Worm (Caenorhabditis elegans) whole organism, L2 larva: ENCODE results near the gene men-1.
A peak's percentile ranks its signal among the peaks of the same experiment; 100 is the strongest.

Source experiments
- C34F6.9 ChIP-seq: fragments of 150-350 bp; optimal IDR thresholded peaks from 2 replicates; lab custom pipeline; 2014; ENCODE audit warnings: missing biosample characterization, missing genetic modification characterization
- F13H6.1 ChIP-seq: sonication (generic microtip); optimal IDR thresholded peaks from 2 replicates; lab custom pipeline; 2016; ENCODE audit warnings: missing genetic modification characterization, missing compliant biosample characterization
- R02D3.7 ChIP-seq: fragments of 150-350 bp; optimal IDR thresholded peaks from 2 replicates; lab custom pipeline; 2014; ENCODE audit warnings: missing biosample characterization, missing genetic modification characterization
- Y55F3AM.14 ChIP-seq: fragments of 200-800 bp; sonication (Bioruptor generic); optimal IDR thresholded peaks from 2 replicates; lab custom pipeline; 2018; ENCODE audit warnings: mild to moderate bottlenecking, missing genetic modification characterization, missing compliant biosample characterization
- ZK546.5 ChIP-seq: sonication (generic microtip); optimal IDR thresholded peaks from 2 replicates; lab custom pipeline; 2017; ENCODE audit warnings: missing biosample characterization, missing genetic modification characterization
- alr-1 ChIP-seq: fragments of 150-350 bp; optimal IDR thresholded peaks from 2 replicates; lab custom pipeline; 2014; ENCODE audit warnings: missing biosample characterization, missing genetic modification characterization
- aly-2 ChIP-seq: fragments of 150-350 bp; optimal IDR thresholded peaks from 2 replicates; lab custom pipeline; 2014; ENCODE audit warnings: missing biosample characterization, missing genetic modification characterization
- ama-1 ChIP-seq: fragments of 150-350 bp; optimal IDR thresholded peaks from 2 replicates; lab custom pipeline; 2018; ENCODE audit warnings: inconsistent platforms
- blmp-1 ChIP-seq: sonication (generic microtip); optimal IDR thresholded peaks from 2 replicates; lab custom pipeline; 2017; ENCODE audit warnings: missing genetic modification characterization, mild to moderate bottlenecking, missing compliant biosample characterization, antibody characterized with exemption, moderate library complexity; ENCODE audit not compliant: insufficient read depth
- ceh-16 ChIP-seq: fragments of 150-350 bp; optimal IDR thresholded peaks from 2 replicates; lab custom pipeline; 2014; ENCODE audit warnings: missing biosample characterization, missing genetic modification characterization
- ceh-82 ChIP-seq: fragments of 150-350 bp; optimal IDR thresholded peaks from 2 replicates; lab custom pipeline; 2014; ENCODE audit warnings: missing biosample characterization, missing genetic modification characterization
- crh-2 ChIP-seq: sonication (generic microtip); optimal IDR thresholded peaks from 2 replicates; lab custom pipeline; 2017; ENCODE audit warnings: missing biosample characterization, missing genetic modification characterization
- dmd-4 ChIP-seq: sonication (generic microtip); optimal IDR thresholded peaks from 2 replicates; lab custom pipeline; 2017; ENCODE audit warnings: missing biosample characterization, missing genetic modification characterization
- egl-27 ChIP-seq: sonication (generic microtip); optimal IDR thresholded peaks from 3 replicates; lab custom pipeline; 2017; ENCODE audit warnings: missing biosample characterization, missing genetic modification reagents, missing genetic modification characterization
- elt-1 ChIP-seq: fragments of 150-350 bp; optimal IDR thresholded peaks from 2 replicates; lab custom pipeline; 2014; ENCODE audit warnings: missing biosample characterization, missing genetic modification characterization
- elt-3 ChIP-seq: sonication (generic microtip); optimal IDR thresholded peaks from 2 replicates; lab custom pipeline; 2017; ENCODE audit warnings: missing biosample characterization, missing genetic modification characterization
- fos-1 ChIP-seq: fragments of 150-350 bp; optimal IDR thresholded peaks from 2 replicates; lab custom pipeline; 2014; ENCODE audit warnings: missing biosample characterization, missing genetic modification characterization
- gmeb-1 ChIP-seq: fragments of 150-350 bp; optimal IDR thresholded peaks from 2 replicates; lab custom pipeline; 2014; ENCODE audit warnings: missing biosample characterization, missing genetic modification characterization
- lin-11 ChIP-seq: fragments of 150-350 bp; sonication (generic microtip); optimal IDR thresholded peaks from 2 replicates; lab custom pipeline; 2014; ENCODE audit warnings: missing biosample characterization, missing genetic modification characterization, inconsistent platforms, mixed read lengths
- lin-13 ChIP-seq: fragments of 150-350 bp; optimal IDR thresholded peaks from 2 replicates; lab custom pipeline; 2014; ENCODE audit warnings: missing biosample characterization, missing genetic modification reagents, missing genetic modification characterization
- lin-39 ChIP-seq: fragments of 150-350 bp; optimal IDR thresholded peaks from 2 replicates; lab custom pipeline; 2014; ENCODE audit warnings: missing biosample characterization, missing genetic modification reagents, missing genetic modification characterization
- lsy-2 ChIP-seq, 2 experiments: fragments of 150-350 bp in 1 of 2; sonication (generic microtip) in 1 of 2; optimal IDR thresholded peaks; 2 replicates each; lab custom pipeline; 2014 to 2017; ENCODE audit warnings: missing biosample characterization in 2 of 2, missing genetic modification characterization in 2 of 2
- mab-5 ChIP-seq: fragments of 150-350 bp; optimal IDR thresholded peaks from 2 replicates; lab custom pipeline; 2014; ENCODE audit warnings: missing biosample characterization, missing genetic modification characterization
- mbf-1 ChIP-seq: sonication (generic microtip); optimal IDR thresholded peaks from 2 replicates; lab custom pipeline; 2017; ENCODE audit warnings: missing biosample characterization, missing genetic modification characterization
- mdl-1 ChIP-seq, 2 experiments: fragments of 150-350 bp in 1 of 2; sonication (generic microtip) in 1 of 2; optimal IDR thresholded peaks; 2 replicates each; lab custom pipeline; 2017; ENCODE audit warnings: missing biosample characterization in 2 of 2, missing genetic modification characterization in 2 of 2
- nhr-10 ChIP-seq: sonication (generic microtip); optimal IDR thresholded peaks from 2 replicates; lab custom pipeline; 2017; ENCODE audit warnings: missing biosample characterization, missing genetic modification characterization
- nhr-11 ChIP-seq: fragments of 150-350 bp; optimal IDR thresholded peaks from 2 replicates; lab custom pipeline; 2014; ENCODE audit warnings: missing biosample characterization, missing genetic modification characterization
- nhr-12 ChIP-seq: fragments of 150-350 bp; optimal IDR thresholded peaks from 2 replicates; lab custom pipeline; 2014; ENCODE audit warnings: missing biosample characterization, missing genetic modification characterization
- nhr-129 ChIP-seq: fragments of 150-350 bp; optimal IDR thresholded peaks from 2 replicates; lab custom pipeline; 2014; ENCODE audit warnings: missing biosample characterization, missing genetic modification characterization
- nhr-21 ChIP-seq: fragments of 150-350 bp; optimal IDR thresholded peaks from 2 replicates; lab custom pipeline; 2014; ENCODE audit warnings: missing biosample characterization, missing genetic modification characterization
- nhr-23 ChIP-seq: fragments of 150-350 bp; optimal IDR thresholded peaks from 2 replicates; lab custom pipeline; 2014; ENCODE audit warnings: missing biosample characterization, missing genetic modification reagents, missing genetic modification characterization
- nhr-237 ChIP-seq: fragments of 150-350 bp; optimal IDR thresholded peaks from 2 replicates; lab custom pipeline; 2014; ENCODE audit warnings: missing biosample characterization, missing genetic modification characterization
- nhr-25 ChIP-seq: fragments of 150-350 bp; sonication (generic microtip); optimal IDR thresholded peaks from 3 replicates; lab custom pipeline; 2014; ENCODE audit warnings: missing biosample characterization, missing genetic modification characterization
- nhr-6 ChIP-seq: fragments of 150-350 bp; optimal IDR thresholded peaks from 2 replicates; lab custom pipeline; 2014; ENCODE audit warnings: missing biosample characterization, missing genetic modification characterization
- nhr-77 ChIP-seq: fragments of 150-350 bp; optimal IDR thresholded peaks from 2 replicates; lab custom pipeline; 2014; ENCODE audit warnings: missing biosample characterization, missing genetic modification characterization
- peb-1 ChIP-seq: fragments of 150-350 bp; optimal IDR thresholded peaks from 2 replicates; lab custom pipeline; 2014; ENCODE audit warnings: missing biosample characterization, missing genetic modification characterization
- sem-4 ChIP-seq: fragments of 150-350 bp; optimal IDR thresholded peaks from 2 replicates; lab custom pipeline; 2014; ENCODE audit warnings: missing biosample characterization, missing genetic modification reagents, missing genetic modification characterization
- skn-1 ChIP-seq: sonication (generic microtip); optimal IDR thresholded peaks from 2 replicates; lab custom pipeline; 2017; ENCODE audit warnings: missing biosample characterization, missing genetic modification characterization
- sma-3 ChIP-seq: sonication (generic microtip); optimal IDR thresholded peaks from 2 replicates; lab custom pipeline; 2016; ENCODE audit warnings: missing genetic modification reagents, missing genetic modification characterization, missing compliant biosample characterization
- sma-9 ChIP-seq, 2 experiments: fragments of 150-350 bp in 1 of 2; sonication (generic microtip) in 1 of 2; optimal IDR thresholded peaks; 2 replicates each; lab custom pipeline; 2014 to 2016; ENCODE audit warnings: missing genetic modification characterization in 2 of 2, mild to moderate bottlenecking in 1 of 2, missing biosample characterization in 1 of 2, missing compliant biosample characterization in 1 of 2, missing genetic modification reagents in 1 of 2, moderate library complexity in 1 of 2
- snpc-4 ChIP-seq: fragments of 150-350 bp; optimal IDR thresholded peaks from 2 replicates; lab custom pipeline; 2014; ENCODE audit warnings: missing biosample characterization, missing genetic modification characterization
- unc-39 ChIP-seq: fragments of 150-350 bp; optimal IDR thresholded peaks from 2 replicates; lab custom pipeline; 2014; ENCODE audit warnings: missing biosample characterization, missing genetic modification characterization
- unc-55 ChIP-seq: fragments of 150-350 bp; sonication (generic microtip); optimal IDR thresholded peaks from 3 replicates; lab custom pipeline; 2014; ENCODE audit warnings: missing biosample characterization, missing genetic modification reagents, missing genetic modification characterization
- unc-62 ChIP-seq: fragments of 150-350 bp; optimal IDR thresholded peaks from 2 replicates; lab custom pipeline; 2014; ENCODE audit warnings: missing biosample characterization, missing genetic modification reagents, missing genetic modification characterization
- zag-1 ChIP-seq: fragments of 150-350 bp; optimal IDR thresholded peaks from 2 replicates; lab custom pipeline; 2014; ENCODE audit warnings: missing biosample characterization, missing genetic modification characterization
- ztf-1 ChIP-seq: fragments of 200-800 bp; sonication (Bioruptor generic); conservative IDR thresholded peaks from 2 replicates; pipeline ENCODE4 v1.3.6; 2022; ENCODE audit warnings: missing genetic modification characterization, missing compliant biosample characterization
- ztf-11 ChIP-seq: sonication (generic microtip); optimal IDR thresholded peaks from 2 replicates; lab custom pipeline; 2017; ENCODE audit warnings: missing biosample characterization, missing genetic modification characterization
- ztf-4 ChIP-seq: fragments of 150-350 bp; optimal IDR thresholded peaks from 2 replicates; lab custom pipeline; 2014; ENCODE audit warnings: missing biosample characterization, missing genetic modification characterization

Gene men-1

DNA sequence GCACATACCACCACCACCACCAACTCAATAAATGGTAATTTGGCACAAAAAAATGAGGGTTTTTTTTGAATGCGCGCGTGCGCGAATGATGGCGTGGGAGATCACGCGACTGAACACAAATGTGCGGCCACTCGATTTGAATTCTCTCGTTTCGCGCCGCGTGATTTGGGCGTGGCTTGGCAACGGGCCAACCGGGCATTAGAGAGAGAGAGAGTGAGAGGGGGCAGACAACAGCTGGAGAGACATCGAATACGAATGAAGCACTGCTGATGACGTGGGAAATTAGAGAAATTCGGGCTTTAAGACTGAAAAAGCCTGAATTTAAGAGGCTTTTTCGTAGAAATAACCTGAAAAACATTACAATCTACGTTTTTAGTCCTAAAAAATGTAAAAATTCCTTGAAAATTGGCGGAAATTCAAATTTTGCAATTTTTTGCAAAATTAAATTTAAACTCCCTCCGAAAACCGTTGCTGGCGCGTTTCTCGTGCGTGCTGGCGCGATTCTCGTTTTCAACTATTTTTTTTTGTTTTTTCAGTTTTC, 17.6 kb upstream of the men-1 start (continued):
- TF ChIP-seq ama-1 (lab: Kevin White, UChicago): peak; percentile 66
- peak; percentile 4 for TF ChIP-seq zag-1 (tag; lab: Kevin White, UChicago)

DNA sequence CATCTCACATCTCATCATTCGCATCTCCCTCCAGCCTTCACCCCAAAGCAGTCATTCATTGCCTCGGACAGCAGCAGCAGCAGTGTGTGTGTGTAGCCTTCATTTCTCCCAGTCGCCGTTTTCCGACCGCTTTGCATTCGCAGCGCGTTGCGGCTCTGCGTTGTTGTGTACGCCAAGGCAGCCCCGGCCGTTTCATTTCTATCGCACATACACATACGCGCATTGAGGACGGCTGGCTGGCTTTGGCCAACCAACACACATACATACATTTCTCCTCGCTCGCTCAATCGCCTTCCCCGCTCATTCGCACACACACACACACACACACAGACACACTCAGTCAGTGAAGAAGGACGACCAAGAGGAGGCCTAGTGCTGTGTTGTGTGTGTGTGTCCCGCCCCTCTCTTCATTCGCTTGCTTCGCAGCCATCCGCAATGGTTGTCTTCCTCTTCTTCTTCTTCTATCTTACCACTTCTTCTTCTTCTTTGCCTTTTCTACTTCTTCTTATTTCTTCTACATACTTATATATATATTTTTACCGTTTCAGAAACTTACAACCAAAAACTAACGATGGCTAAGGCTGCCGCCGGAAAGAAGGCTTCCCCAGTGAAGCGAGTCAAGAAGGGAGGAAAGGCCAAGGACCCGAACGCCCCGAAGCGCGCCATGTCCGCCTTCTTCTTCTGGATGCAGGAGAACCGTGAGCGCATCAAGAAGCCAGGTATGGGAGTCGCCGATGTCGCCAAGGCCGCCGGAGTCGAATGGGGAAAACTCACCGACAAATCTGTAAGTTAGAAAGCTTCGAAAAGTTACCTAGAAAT, 16.4 kb upstream of the men-1 start, which contains the start of gene hmg-1.1:
Gene hmg-1.1, plus strand, starts transcription at position 549 of the 819 bp plus-strand sequence.
- TF ChIP-seq nhr-77 (tag; lab: Kevin White, UChicago) (no peak), unc-55 (GFP tag; lab: Kevin White, UChicago) (peak; percentile 84), peb-1 (no peak), sma-3 (GFP tag; lab: Kevin White, UChicago) (peak; percentile 83), gmeb-1 (tag; lab: Kevin White, UChicago) (peak; percentile 29), blmp-1 (tag; lab: Kevin White, UChicago) (peak; percentile 35), Y55F3AM.14 (peak; percentile 59), mbf-1 (tag; lab: Kevin White, UChicago) (no peak), egl-27 (tag; lab: Kevin White, UChicago) (peak; percentile 45), nhr-23 (tag; lab: Kevin White, UChicago) (no peak), lin-39 (tag; lab: Kevin White, UChicago) (no peak), nhr-6 (tag; lab: Kevin White, UChicago) (no peak), lsy-2 (tag; optimal IDR thresholded peaks at IDR 0.05; lab: Kevin White, UChicago) (peak; percentile 49 to 51), C34F6.9 (tag; lab: Kevin White, UChicago) (peak; percentile 61), lin-11 (tag; lab: Kevin White, UChicago) (peak; percentile 43), mdl-1 (tag; optimal IDR thresholded peaks at IDR 0.05; lab: Kevin White, UChicago) (peak in 1 of 2 experiments; percentile 45), crh-2 (tag; lab: Kevin White, UChicago) (peak; percentile 66), ztf-4 (peak; percentile 66), unc-62 (GFP tag; lab: Kevin White, UChicago) (no peak), nhr-25 (tag; lab: Kevin White, UChicago) (peak; percentile 76), elt-3 (tag; lab: Kevin White, UChicago) (no peak), fos-1 (tag; lab: Kevin White, UChicago) (peak; percentile 74), alr-1 (tag; lab: Kevin White, UChicago) (no peak), F13H6.1 (tag; lab: Kevin White, UChicago) (peak; percentile 81), aly-2 (tag; lab: Kevin White, UChicago) (no peak), nhr-11 (tag; lab: Kevin White, UChicago) (no peak), ceh-82 (no peak), zag-1 (tag; lab: Kevin White, UChicago) (peak; percentile 59), ceh-16 (tag; lab: Kevin White, UChicago) (no peak), sma-9 (GFP tag; optimal IDR thresholded peaks at IDR 0.05; lab: Kevin White, UChicago) (peak; percentile 76), sma-9 (tag; optimal IDR thresholded peaks at IDR 0.05; lab: Kevin White, UChicago) (no peak), elt-1 (tag; lab: Kevin White, UChicago) (no peak), dmd-4 (tag; lab: Kevin White, UChicago) (no peak), nhr-237 (tag; lab: Kevin White, UChicago) (no peak), skn-1 (tag; lab: Kevin White, UChicago) (no peak), unc-39 (no peak), ama-1 (lab: Kevin White, UChicago) (no peak), nhr-10 (tag; lab: Kevin White, UChicago) (no peak), mab-5 (peak; percentile 23), nhr-129 (peak; percentile 95), lin-13 (peak; percentile 74), nhr-12 (tag; lab: Kevin White, UChicago) (no peak), snpc-4 (tag; lab: Kevin White, UChicago) (peak; percentile 36), ztf-1 (GFP tag; lab: Robert Waterston, UW) (no peak), ZK546.5 (tag; lab: Kevin White, UChicago) (no peak), nhr-21 (tag; lab: Kevin White, UChicago) (peak; percentile 22), R02D3.7 (tag; lab: Kevin White, UChicago) (no peak), ztf-11 (tag; lab: Kevin White, UChicago) (no peak), sem-4 (tag; lab: Kevin White, UChicago) (peak; percentile 14)
